Worm (Caenorhabditis elegans) whole organism, L3 larva: ENCODE data around the gene scrm-5.

Experiments used
- R02D3.7 ChIP-seq: fragments of 150-350 bp; optimal IDR thresholded peaks from 2 replicates; lab custom pipeline; 2014; ENCODE audit warnings: missing biosample characterization, missing genetic modification characterization
- ama-1 ChIP-seq: fragments of 150-350 bp; optimal IDR thresholded peaks from 2 replicates; lab custom pipeline; 2018
- daf-12 ChIP-seq: fragments of 150-350 bp; optimal IDR thresholded peaks from 2 replicates; lab custom pipeline; 2014; ENCODE audit warnings: missing biosample characterization, missing genetic modification reagents, missing genetic modification characterization
- jun-1 ChIP-seq: fragments of 150-350 bp; optimal IDR thresholded peaks from 2 replicates; lab custom pipeline; 2014; ENCODE audit warnings: missing biosample characterization, missing genetic modification reagents, missing genetic modification characterization
- nhr-11 ChIP-seq: fragments of 150-350 bp; optimal IDR thresholded peaks from 2 replicates; lab custom pipeline; 2014; ENCODE audit warnings: missing biosample characterization, missing genetic modification characterization
- nhr-12 ChIP-seq: fragments of 150-350 bp; optimal IDR thresholded peaks from 2 replicates; lab custom pipeline; 2014; ENCODE audit warnings: missing biosample characterization, missing genetic modification characterization
- nhr-28 ChIP-seq: fragments of 150-350 bp; optimal IDR thresholded peaks from 2 replicates; lab custom pipeline; 2014; ENCODE audit warnings: missing biosample characterization, missing genetic modification characterization
- nhr-76 ChIP-seq: fragments of 150-350 bp; sonication (generic microtip); optimal IDR thresholded peaks from 5 replicates; lab custom pipeline; 2014; ENCODE audit warnings: missing biosample characterization, missing genetic modification characterization
- nhr-77 ChIP-seq: fragments of 150-350 bp; optimal IDR thresholded peaks from 2 replicates; lab custom pipeline; 2014; ENCODE audit warnings: missing biosample characterization, missing genetic modification characterization
- pha-4 ChIP-seq: fragments of 150-350 bp; optimal IDR thresholded peaks from 2 replicates; lab custom pipeline; 2014; ENCODE audit warnings: missing biosample characterization, missing genetic modification reagents, missing genetic modification characterization
- unc-62 ChIP-seq: fragments of 150-350 bp; sonication (generic microtip); optimal IDR thresholded peaks from 4 replicates; lab custom pipeline; 2014; ENCODE audit warnings: missing biosample characterization, missing genetic modification reagents, missing genetic modification characterization
- zag-1 ChIP-seq: fragments of 150-350 bp; optimal IDR thresholded peaks from 2 replicates; lab custom pipeline; 2014; ENCODE audit warnings: missing biosample characterization, missing genetic modification characterization
- ztf-11 ChIP-seq: fragments of 150-350 bp; optimal IDR thresholded peaks from 2 replicates; lab custom pipeline; 2014; ENCODE audit warnings: missing biosample characterization, missing genetic modification characterization

- TF ChIP-seq nhr-77 (tag; lab: Kevin White, UChicago) (no peak), R02D3.7 (tag; lab: Kevin White, UChicago) (no peak), unc-62 (no peak), nhr-11 (tag; lab: Kevin White, UChicago) (no peak), nhr-76 (tag; lab: Kevin White, UChicago) (no peak), daf-12 (tag; lab: Kevin White, UChicago) (no peak), ztf-11 (tag; lab: Kevin White, UChicago) (no peak), nhr-12 (no peak), zag-1 (tag; lab: Kevin White, UChicago) (no peak), ama-1 (lab: Kevin White, UChicago) (no peak), nhr-28 (tag; lab: Kevin White, UChicago) (no peak), jun-1 (no peak), pha-4 (no peak)
Measured at ce11 chrIV:4141311-4141710, 20.9 kb upstream of the scrm-5 start, which contains the start of gene F49F1.11.
